Fruit fly (Drosophila melanogaster) whole organism, prepupa: ENCODE measurements around the gene AnxB9.

ENCODE experiments used
- CG10631 ChIP-seq: fragments of 200-800 bp; sonication (Bioruptor generic); optimal IDR thresholded peaks from 2 replicates; lab custom pipeline; 2016; ENCODE audit warnings: missing biosample characterization, missing genetic modification characterization
- CG11294 ChIP-seq: fragments of 200-800 bp; sonication (Bioruptor generic); IDR thresholded peaks from 2 replicates; pipeline ENCODE4 v1.3.6; 2022; ENCODE audit warnings: missing biosample characterization, missing genetic modification characterization
- CG11762 ChIP-seq: fragments of 200-800 bp; sonication (Bioruptor generic); optimal IDR thresholded peaks from 3 replicates; lab custom pipeline; 2016; ENCODE audit warnings: missing biosample characterization, missing genetic modification characterization; ENCODE audit not compliant: insufficient read depth
- CG11902 ChIP-seq: fragments of 200-800 bp; sonication (Bioruptor generic); optimal IDR thresholded peaks from 3 replicates; lab custom pipeline; 2016; ENCODE audit warnings: missing biosample characterization, missing genetic modification characterization
- CG15336 ChIP-seq: fragments of 200-800 bp; sonication (Bioruptor generic); IDR thresholded peaks from 2 replicates; pipeline ENCODE4 v1.3.6; 2022; ENCODE audit warnings: missing biosample characterization, missing genetic modification characterization
- CG16779 ChIP-seq: fragments of 200-800 bp; sonication (Bioruptor generic); optimal IDR thresholded peaks from 3 replicates; lab custom pipeline; 2017; ENCODE audit warnings: missing biosample characterization, mild to moderate bottlenecking, missing genetic modification characterization
- CG3032 ChIP-seq: fragments of 200-800 bp; optimal IDR thresholded peaks from 2 replicates; lab custom pipeline; 2019; ENCODE audit warnings: missing biosample characterization, mild to moderate bottlenecking, missing genetic modification characterization, moderate library complexity
- CG3919 ChIP-seq: fragments of 200-800 bp; sonication (Bioruptor generic); optimal IDR thresholded peaks from 3 replicates; lab custom pipeline; 2016; ENCODE audit warnings: missing biosample characterization, missing genetic modification characterization
- CG4318 ChIP-seq: fragments of 200-800 bp; sonication (Bioruptor generic); optimal IDR thresholded peaks from 3 replicates; lab custom pipeline; 2017; ENCODE audit warnings: missing biosample characterization, mild to moderate bottlenecking, missing genetic modification characterization
- CG6163 ChIP-seq: fragments of 200-800 bp; sonication (Bioruptor generic); IDR thresholded peaks from 3 replicates; pipeline ENCODE4 v1.3.6; 2022; ENCODE audit warnings: missing biosample characterization, missing genetic modification characterization
- CG6792 ChIP-seq: fragments of 200-800 bp; sonication (Bioruptor generic); optimal IDR thresholded peaks from 3 replicates; lab custom pipeline; 2016; ENCODE audit warnings: missing biosample characterization, missing genetic modification characterization
- CG6854 ChIP-seq: fragments of 200-800 bp; sonication (Bioruptor generic); optimal IDR thresholded peaks from 2 replicates; lab custom pipeline; 2017; ENCODE audit warnings: missing biosample characterization, mild to moderate bottlenecking, missing genetic modification characterization
- CG7368 ChIP-seq: fragments of 200-800 bp; sonication (Bioruptor generic); optimal IDR thresholded peaks from 3 replicates; lab custom pipeline; 2016; ENCODE audit warnings: missing biosample characterization, missing genetic modification characterization
- CG8119 ChIP-seq: fragments of 200-800 bp; sonication (Bioruptor generic); IDR thresholded peaks from 3 replicates; pipeline ENCODE4 v1.3.6; 2022; ENCODE audit warnings: missing biosample characterization, missing genetic modification characterization
- CG8632 ChIP-seq: fragments of 200-800 bp; sonication (Bioruptor generic); optimal IDR thresholded peaks from 3 replicates; lab custom pipeline; 2016; ENCODE audit warnings: missing biosample characterization, missing genetic modification characterization
- Eip78C ChIP-seq: fragments of 200-800 bp; sonication (Bioruptor generic); peaks from one replicate; lab custom pipeline; 2016; ENCODE audit warnings: missing biosample characterization, missing genetic modification characterization
- Eip93F ChIP-seq: fragments of 200-800 bp; sonication (Bioruptor generic); optimal IDR thresholded peaks from 2 replicates; lab custom pipeline; 2016; ENCODE audit warnings: missing biosample characterization, mild to moderate bottlenecking, missing genetic modification characterization
- Ets96B ChIP-seq: fragments of 200-800 bp; optimal IDR thresholded peaks from 2 replicates; lab custom pipeline; 2019; ENCODE audit warnings: missing biosample characterization, mild to moderate bottlenecking, missing genetic modification characterization, moderate library complexity
- Gug ChIP-seq: fragments of 200-800 bp; sonication (Bioruptor generic); IDR thresholded peaks from 2 replicates; pipeline ENCODE4 v1.3.6; 2022; ENCODE audit warnings: missing biosample characterization, missing genetic modification characterization
- Hr38 ChIP-seq: sonication (Bioruptor generic); optimal IDR thresholded peaks from 2 replicates; lab custom pipeline; 2016; ENCODE audit warnings: missing biosample characterization, missing genetic modification characterization
- Hr39 ChIP-seq: fragments of 200-800 bp; sonication (Bioruptor generic); optimal IDR thresholded peaks from 2 replicates; lab custom pipeline; 2016; ENCODE audit warnings: missing biosample characterization, missing genetic modification characterization
- Lpt ChIP-seq: fragments of 200-800 bp; sonication (Bioruptor generic); optimal IDR thresholded peaks from 3 replicates; lab custom pipeline; 2016; ENCODE audit warnings: missing biosample characterization, missing genetic modification characterization
- Met ChIP-seq: fragments of 200-800 bp; sonication (Bioruptor generic); optimal IDR thresholded peaks from 3 replicates; lab custom pipeline; 2016; ENCODE audit warnings: missing biosample characterization, missing genetic modification characterization
- OdsH ChIP-seq: fragments of 200-800 bp; sonication (Bioruptor generic); optimal IDR thresholded peaks from 3 replicates; lab custom pipeline; 2016; ENCODE audit warnings: missing biosample characterization, missing genetic modification characterization
- Smox ChIP-seq: fragments of 200-800 bp; sonication (Bioruptor generic); optimal IDR thresholded peaks from 3 replicates; lab custom pipeline; 2016; ENCODE audit warnings: missing biosample characterization, missing genetic modification characterization
- Sox102F ChIP-seq: fragments of 200-800 bp; sonication (Bioruptor generic); optimal IDR thresholded peaks from 2 replicates; lab custom pipeline; 2016; ENCODE audit warnings: missing biosample characterization, mild to moderate bottlenecking, missing genetic modification characterization
- Sox14 ChIP-seq: fragments of 200-800 bp; sonication (Bioruptor generic); optimal IDR thresholded peaks from 3 replicates; lab custom pipeline; 2016; ENCODE audit warnings: missing biosample characterization, missing genetic modification characterization
- achi ChIP-seq: fragments of 200-800 bp; sonication (Bioruptor generic); optimal IDR thresholded peaks from 3 replicates; lab custom pipeline; 2016; ENCODE audit warnings: missing biosample characterization, missing genetic modification characterization
- cyc ChIP-seq: fragments of 200-800 bp; sonication (Bioruptor generic); optimal IDR thresholded peaks from 3 replicates; lab custom pipeline; 2016; ENCODE audit warnings: missing biosample characterization, missing genetic modification characterization
- dac ChIP-seq: fragments of 200-800 bp; sonication (Bioruptor generic); optimal IDR thresholded peaks from 2 replicates; lab custom pipeline; 2017; ENCODE audit warnings: missing biosample characterization, mild to moderate bottlenecking, missing genetic modification characterization
- dsx ChIP-seq: fragments of 200-800 bp; optimal IDR thresholded peaks from 3 replicates; lab custom pipeline; 2019; ENCODE audit warnings: missing biosample characterization, mild to moderate bottlenecking, missing genetic modification characterization, moderate library complexity; ENCODE audit not compliant: poor library complexity, severe bottlenecking
- eg ChIP-seq: fragments of 200-800 bp; sonication (Bioruptor generic); IDR thresholded peaks from 3 replicates; pipeline ENCODE4 v1.3.6; 2022; ENCODE audit warnings: missing biosample characterization, missing genetic modification characterization
- esn ChIP-seq: fragments of 200-800 bp; sonication (Bioruptor generic); optimal IDR thresholded peaks from 2 replicates; lab custom pipeline; 2016; ENCODE audit warnings: missing biosample characterization, mild to moderate bottlenecking, missing genetic modification characterization, moderate library complexity
- fd85E ChIP-seq: fragments of 200-800 bp; sonication (Bioruptor generic); optimal IDR thresholded peaks from 3 replicates; lab custom pipeline; 2016; ENCODE audit warnings: missing biosample characterization, missing genetic modification characterization
- fkh ChIP-seq: fragments of 200-800 bp; sonication (Bioruptor generic); optimal IDR thresholded peaks from 3 replicates; lab custom pipeline; 2017; ENCODE audit warnings: missing biosample characterization, mild to moderate bottlenecking, missing genetic modification characterization, moderate library complexity
- lz ChIP-seq: fragments of 200-800 bp; sonication (Bioruptor generic); optimal IDR thresholded peaks from 3 replicates; lab custom pipeline; 2016; ENCODE audit warnings: missing biosample characterization, missing genetic modification characterization
- pdm3 ChIP-seq: fragments of 200-800 bp; sonication (Bioruptor generic); optimal IDR thresholded peaks from 3 replicates; lab custom pipeline; 2016; ENCODE audit warnings: missing biosample characterization, missing genetic modification characterization
- salr ChIP-seq, 2 experiments: fragments of 200-800 bp; sonication (Bioruptor generic); optimal IDR thresholded peaks; 3 replicates each; lab custom pipeline; 2016 to 2018; ENCODE audit warnings: missing biosample characterization in 2 of 2, missing genetic modification characterization in 2 of 2, mild to moderate bottlenecking in 1 of 2
- spab ChIP-seq: fragments of 200-800 bp; sonication (Bioruptor generic); optimal IDR thresholded peaks from 2 replicates; lab custom pipeline; 2017; ENCODE audit warnings: missing biosample characterization, mild to moderate bottlenecking, missing genetic modification characterization, missing genetic modification reagents
- ss ChIP-seq, 2 experiments: fragments of 200-800 bp; sonication (Bioruptor generic); optimal IDR thresholded peaks; 2 replicates in 1 of 2; 3 replicates in 1 of 2; lab custom pipeline; 2017 to 2018; ENCODE audit warnings: mild to moderate bottlenecking in 2 of 2, missing biosample characterization in 2 of 2, missing genetic modification characterization in 2 of 2, moderate library complexity in 1 of 2
- svp ChIP-seq: fragments of 200-800 bp; sonication (Bioruptor generic); peaks from one replicate; lab custom pipeline; 2016; ENCODE audit warnings: missing biosample characterization, missing genetic modification characterization

Gene AnxB9

dm6 chr3R:21112742-21113465, 47.9 kb downstream of the AnxB9 start (continued):
- no peak for TF ChIP-seq CG4318 (GFP tag; lab: Kevin White, UChicago)
- peak; percentile 92 for TF ChIP-seq CG6163 (GFP tag; lab: Robert Waterston, UW)
- TF ChIP-seq OdsH (GFP tag; lab: Kevin White, UChicago) = peak; percentile 83
- peak; percentile 70 for TF ChIP-seq cyc (GFP tag; lab: Kevin White, UChicago)
- TF ChIP-seq CG6792 (GFP tag; lab: Kevin White, UChicago) = peak; percentile 66
- TF ChIP-seq Hr38 (GFP tag; lab: Kevin White, UChicago) = no peak
- TF ChIP-seq CG10631 (GFP tag; lab: Kevin White, UChicago) = peak; percentile 50
- TF ChIP-seq Met (GFP tag; lab: Kevin White, UChicago) = no peak
- no peak for TF ChIP-seq pdm3 (GFP tag; lab: Kevin White, UChicago)
- TF ChIP-seq Hr39 = peak; percentile 70
- peak; percentile 90 for TF ChIP-seq CG8119 (GFP tag; lab: Robert Waterston, UW)
- peak; percentile 63 for TF ChIP-seq CG3032 (tag; lab: Kevin White, UChicago)
- TF ChIP-seq Ets96B (tag; lab: Kevin White, UChicago) = peak; percentile 65
- TF ChIP-seq Eip93F = no peak
- TF ChIP-seq svp (GFP tag; lab: Kevin White, UChicago) = peak; percentile 81
- peak; percentile 75 for TF ChIP-seq achi (GFP tag; lab: Kevin White, UChicago)
- TF ChIP-seq eg = peak; percentile 89
- peak; percentile 63 for TF ChIP-seq lz (GFP tag; lab: Kevin White, UChicago)
- TF ChIP-seq dac (GFP tag; lab: Kevin White, UChicago) = peak; percentile 52
- peak; percentile 58 for TF ChIP-seq CG11762 (GFP tag; lab: Kevin White, UChicago)
- no peak for TF ChIP-seq CG6854 (GFP tag; lab: Kevin White, UChicago)

dm6 chr3R:21116057-21116456, 51.0 kb downstream of the AnxB9 start, which contains the start of gene ppan:
Gene ppan, plus strand, starts transcription at chr3R:21116254.
- TF ChIP-seq CG6792 (GFP tag; lab: Kevin White, UChicago) (no peak), CG6854 (GFP tag; lab: Kevin White, UChicago) (no peak), salr (GFP tag; optimal IDR thresholded peaks at IDR 0.05; lab: Kevin White, UChicago) (no peak), Eip78C (peak; percentile 44), ss (GFP tag; optimal IDR thresholded peaks at IDR 0.05; lab: Kevin White, UChicago) (no peak), CG11902 (GFP tag; lab: Kevin White, UChicago) (no peak), svp (GFP tag; lab: Kevin White, UChicago) (no peak), OdsH (GFP tag; lab: Kevin White, UChicago) (no peak), Sox102F (no peak), CG7368 (GFP tag; lab: Kevin White, UChicago) (no peak), Sox14 (peak; percentile 47), CG15336 (GFP tag; lab: Robert Waterston, UW) (no peak), Met (GFP tag; lab: Kevin White, UChicago) (no peak), Ets96B (tag; lab: Kevin White, UChicago) (no peak), Smox (GFP tag; lab: Kevin White, UChicago) (no peak), CG8632 (GFP tag; lab: Kevin White, UChicago) (no peak), dac (GFP tag; lab: Kevin White, UChicago) (no peak), CG16779 (no peak), pdm3 (GFP tag; lab: Kevin White, UChicago) (no peak), CG3919 (GFP tag; lab: Kevin White, UChicago) (no peak), esn (GFP tag; lab: Kevin White, UChicago) (peak; percentile 0), Gug (GFP tag; lab: Robert Waterston, UW) (no peak), spab (GFP tag; lab: Kevin White, UChicago) (no peak), fkh (GFP tag; lab: Kevin White, UChicago) (no peak), cyc (GFP tag; lab: Kevin White, UChicago) (no peak), Hr39 (no peak), dsx (GFP tag; lab: Kevin White, UChicago) (peak; percentile 24), CG3032 (tag; lab: Kevin White, UChicago) (no peak), CG4318 (GFP tag; lab: Kevin White, UChicago) (no peak), CG10631 (GFP tag; lab: Kevin White, UChicago) (no peak), CG11294 (GFP tag; lab: Robert Waterston, UW) (no peak), fd85E (no peak), Lpt (GFP tag; lab: Kevin White, UChicago) (no peak)
